Worm (Caenorhabditis elegans): Measurements from ENCODE around the gene sqv-6.

DNA sequence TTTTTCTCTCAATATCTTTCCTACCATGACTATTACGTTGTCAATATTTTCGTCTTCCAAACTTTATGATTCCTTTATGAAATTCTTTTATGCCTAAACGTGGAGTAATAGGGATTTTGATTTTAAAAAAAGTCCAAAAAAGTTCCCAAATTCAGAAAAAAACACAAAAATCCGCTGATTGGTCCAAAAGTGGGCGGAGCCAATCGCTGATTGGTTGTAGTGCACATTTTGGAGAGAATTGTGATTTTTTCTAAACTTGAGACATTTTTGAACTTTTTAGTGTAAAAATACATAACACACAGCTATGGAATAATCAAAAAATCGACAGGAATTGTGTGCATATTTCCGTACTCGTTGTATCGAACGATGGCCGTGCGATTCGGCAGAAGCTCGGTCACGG lies 25.2 kb downstream of the sqv-6 start:
- TF ChIP-seq F13C5.2 (tag; optimal IDR thresholded peaks at IDR 0.05): no peak
- TF ChIP-seq ama-1 (optimal IDR thresholded peaks at IDR 0.05): no peak
- no peak for TF ChIP-seq pes-1 (GFP tag; IDR thresholded peaks at IDR 0.05)
- no peak for TF ChIP-seq tbx-37 (GFP tag; conservative IDR thresholded peaks at IDR 0.05)
- TF ChIP-seq ets-7 (tag; optimal IDR thresholded peaks at IDR 0.05): no peak
